Worm (Caenorhabditis elegans): ENCODE data around the gene pygl-1.
A peak's percentile ranks its signal among the peaks of the same experiment; 100 is the strongest.

Gene pygl-1

DNA sequence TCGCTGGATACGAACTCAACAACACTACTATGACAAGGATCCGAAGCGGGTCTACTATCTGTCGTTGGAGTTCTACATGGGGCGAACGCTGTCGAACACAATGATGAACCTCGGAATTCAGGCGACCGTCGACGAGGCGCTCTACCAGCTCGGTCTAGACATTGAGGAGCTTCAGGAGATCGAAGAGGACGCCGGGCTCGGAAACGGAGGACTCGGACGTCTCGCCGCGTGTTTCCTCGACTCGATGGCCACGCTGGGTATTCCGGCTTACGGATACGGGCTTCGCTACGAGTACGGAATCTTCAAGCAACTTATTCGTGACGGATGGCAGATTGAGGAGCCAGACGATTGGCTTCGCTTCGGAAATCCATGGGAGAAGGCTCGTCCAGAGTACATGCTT, 2.8 kb downstream of the pygl-1 start:
- TF ChIP-seq egl-27 (tag; optimal IDR thresholded peaks at IDR 0.05) (no peak), ZK546.5 (tag; optimal IDR thresholded peaks at IDR 0.05) (no peak), elt-1 (tag; optimal IDR thresholded peaks at IDR 0.05) (no peak), ceh-82 (tag; optimal IDR thresholded peaks at IDR 0.05) (no peak), snpc-4 (tag; optimal IDR thresholded peaks at IDR 0.05) (no peak), alr-1 (tag; optimal IDR thresholded peaks at IDR 0.05) (no peak), zag-1 (tag; optimal IDR thresholded peaks at IDR 0.05) (no peak), nhr-21 (tag; optimal IDR thresholded peaks at IDR 0.05) (no peak), nhr-129 (tag; optimal IDR thresholded peaks at IDR 0.05) (no peak), nhr-77 (tag; optimal IDR thresholded peaks at IDR 0.05) (no peak)

DNA sequence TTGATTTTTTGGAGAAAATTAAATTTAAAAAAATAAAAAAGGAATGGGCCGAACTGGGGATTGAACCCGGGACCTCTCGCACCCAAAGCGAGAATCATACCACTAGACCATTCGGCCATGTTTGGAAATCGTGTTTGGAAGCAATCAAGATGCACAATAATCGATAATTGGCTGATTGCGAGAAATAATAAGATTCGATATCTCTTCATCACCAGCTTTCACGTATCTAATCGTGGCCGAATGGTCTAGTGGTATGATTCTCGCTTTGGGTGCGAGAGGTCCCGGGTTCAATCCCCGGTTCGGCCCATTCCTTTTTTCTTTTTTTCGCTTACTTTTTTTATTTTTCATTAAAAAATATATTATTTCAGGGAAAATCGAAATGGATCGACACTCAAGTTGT, 3.3 kb downstream of the pygl-1 start:
- TF ChIP-seq egl-27 (tag; optimal IDR thresholded peaks at IDR 0.05) (no peak), dmd-4 (tag; optimal IDR thresholded peaks at IDR 0.05) (no peak), sma-9 (GFP tag; optimal IDR thresholded peaks at IDR 0.05) (peak; percentile 21), sma-9 (tag; optimal IDR thresholded peaks at IDR 0.05) (no peak)

DNA sequence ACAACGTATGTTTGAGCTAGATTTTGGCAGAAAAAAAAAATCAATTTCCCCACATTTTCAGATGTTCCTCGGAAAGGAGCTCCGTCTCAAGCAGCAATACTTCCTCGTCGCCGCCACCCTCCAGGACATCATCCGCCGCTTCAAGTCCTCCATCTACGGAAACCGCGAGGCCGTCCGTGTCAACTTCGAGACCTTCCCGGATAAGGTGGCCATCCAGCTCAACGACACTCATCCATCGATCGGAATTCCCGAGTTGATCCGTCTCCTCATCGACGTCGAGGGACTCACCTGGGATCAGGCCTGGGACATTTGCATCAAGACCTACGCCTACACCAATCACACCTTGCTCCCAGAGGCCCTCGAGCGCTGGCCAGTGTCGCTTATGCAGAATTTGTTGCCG, 3.8 kb downstream of the pygl-1 start:
- TF ChIP-seq lin-11 (tag; optimal IDR thresholded peaks at IDR 0.05) (no peak), crh-2 (tag; optimal IDR thresholded peaks at IDR 0.05) (no peak), dmd-4 (tag; optimal IDR thresholded peaks at IDR 0.05) (no peak), nhr-237 (tag; optimal IDR thresholded peaks at IDR 0.05) (no peak), ceh-82 (tag; optimal IDR thresholded peaks at IDR 0.05) (no peak), ztf-4 (tag; optimal IDR thresholded peaks at IDR 0.05) (no peak), ztf-11 (tag; optimal IDR thresholded peaks at IDR 0.05) (no peak), C34F6.9 (tag; optimal IDR thresholded peaks at IDR 0.05) (no peak), nhr-12 (tag; optimal IDR thresholded peaks at IDR 0.05) (no peak), egl-27 (tag; optimal IDR thresholded peaks at IDR 0.05) (no peak), unc-62 (GFP tag; optimal IDR thresholded peaks at IDR 0.05) (no peak), mdl-1 (tag; optimal IDR thresholded peaks at IDR 0.05) (no peak), sma-3 (GFP tag; optimal IDR thresholded peaks at IDR 0.05) (no peak), R02D3.7 (tag; optimal IDR thresholded peaks at IDR 0.05) (no peak), sma-9 (GFP tag; optimal IDR thresholded peaks at IDR 0.05) (no peak), sma-9 (tag; optimal IDR thresholded peaks at IDR 0.05) (no peak), nhr-6 (tag; optimal IDR thresholded peaks at IDR 0.05) (no peak), nhr-129 (tag; optimal IDR thresholded peaks at IDR 0.05) (no peak), nhr-25 (tag; optimal IDR thresholded peaks at IDR 0.05) (no peak), aly-2 (tag; optimal IDR thresholded peaks at IDR 0.05) (no peak)

DNA sequence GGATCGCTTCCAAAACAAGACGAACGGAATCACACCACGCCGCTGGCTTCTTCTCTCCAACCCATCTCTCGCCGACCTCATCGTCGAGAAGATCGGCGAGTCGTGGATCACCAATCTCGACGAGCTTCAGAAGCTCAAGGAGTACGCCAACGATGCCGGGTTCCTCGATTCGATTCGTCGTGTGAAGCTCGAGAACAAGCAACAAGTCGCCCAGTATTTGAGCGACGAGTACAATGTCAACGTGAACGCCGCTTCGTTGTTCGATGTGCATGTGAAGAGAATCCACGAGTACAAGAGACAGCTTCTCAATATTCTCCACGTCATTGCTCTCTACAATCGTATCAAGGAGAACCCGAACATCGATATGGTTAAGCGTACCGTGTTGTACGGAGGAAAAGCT, 4.8 kb downstream of the pygl-1 start:
- no peak for TF ChIP-seq ceh-16 (tag; optimal IDR thresholded peaks at IDR 0.05)
- no peak for TF ChIP-seq lin-13 (GFP tag; optimal IDR thresholded peaks at IDR 0.05)
- no peak for TF ChIP-seq lin-39 (tag; optimal IDR thresholded peaks at IDR 0.05)
- no peak for TF ChIP-seq F13H6.1 (tag; optimal IDR thresholded peaks at IDR 0.05)
- no peak for TF ChIP-seq mab-5 (tag; optimal IDR thresholded peaks at IDR 0.05)
- TF ChIP-seq nhr-21 (tag; optimal IDR thresholded peaks at IDR 0.05) = no peak
- no peak for TF ChIP-seq nhr-23 (tag; optimal IDR thresholded peaks at IDR 0.05)
- TF ChIP-seq mdl-1 (tag; optimal IDR thresholded peaks at IDR 0.05) = no peak
- TF ChIP-seq R02D3.7 (tag; optimal IDR thresholded peaks at IDR 0.05) = no peak
- TF ChIP-seq lin-11 (tag; optimal IDR thresholded peaks at IDR 0.05) = no peak
- no peak for TF ChIP-seq nhr-6 (tag; optimal IDR thresholded peaks at IDR 0.05)
- no peak for TF ChIP-seq nhr-77 (tag; optimal IDR thresholded peaks at IDR 0.05)
- no peak for TF ChIP-seq unc-39 (tag; optimal IDR thresholded peaks at IDR 0.05)
- TF ChIP-seq peb-1 (tag; optimal IDR thresholded peaks at IDR 0.05) = no peak
- no peak for TF ChIP-seq egl-27 (tag; optimal IDR thresholded peaks at IDR 0.05)
- TF ChIP-seq sem-4 (tag; optimal IDR thresholded peaks at IDR 0.05) = no peak
- TF ChIP-seq ztf-1 (GFP tag; conservative IDR thresholded peaks at IDR 0.05) = no peak
- no peak for TF ChIP-seq blmp-1 (tag; optimal IDR thresholded peaks at IDR 0.05; ENCODE audit: insufficient read depth)
- TF ChIP-seq skn-1 (tag; optimal IDR thresholded peaks at IDR 0.05) = no peak
